Worm (Caenorhabditis elegans) whole organism, L2 larva: Measurements from ENCODE around the gene C06A6.2.

Experiments used
- aly-2 ChIP-seq: fragments of 150-350 bp; optimal IDR thresholded peaks from 2 replicates; lab custom pipeline; 2014; ENCODE audit warnings: missing biosample characterization, missing genetic modification characterization
- lsy-2 ChIP-seq, 2 experiments: fragments of 150-350 bp in 1 of 2; sonication (generic microtip) in 1 of 2; optimal IDR thresholded peaks; 2 replicates each; lab custom pipeline; 2014 to 2017; ENCODE audit warnings: missing biosample characterization in 2 of 2, missing genetic modification characterization in 2 of 2
- mdl-1 ChIP-seq, 2 experiments: fragments of 150-350 bp in 1 of 2; sonication (generic microtip) in 1 of 2; optimal IDR thresholded peaks; 2 replicates each; lab custom pipeline; 2017; ENCODE audit warnings: missing biosample characterization in 2 of 2, missing genetic modification characterization in 2 of 2
- unc-62 ChIP-seq: fragments of 150-350 bp; optimal IDR thresholded peaks from 2 replicates; lab custom pipeline; 2014; ENCODE audit warnings: missing biosample characterization, missing genetic modification reagents, missing genetic modification characterization

ce11 chrIV:7898489-7898888 lies 52.1 kb downstream of the C06A6.2 start:
- TF ChIP-seq lsy-2 (tag; optimal IDR thresholded peaks at IDR 0.05; lab: Kevin White, UChicago) (no peak), unc-62 (GFP tag; lab: Kevin White, UChicago) (no peak), mdl-1 (tag; optimal IDR thresholded peaks at IDR 0.05; lab: Kevin White, UChicago) (no peak), aly-2 (tag; lab: Kevin White, UChicago) (no peak)
